Worm (Caenorhabditis elegans): ENCODE measurements around the gene cdh-10.

Gene cdh-10

ce11 chrIV:2390251-2390672, 72.9 kb downstream of the cdh-10 start (continued):
- TF ChIP-seq C17E4.6 (GFP tag; IDR thresholded peaks at IDR 0.05) (no peak), snpc-1.3 (tag; optimal IDR thresholded peaks at IDR 0.05; ENCODE audit: insufficient read depth) (peak; percentile 76), tlf-1 (GFP tag; optimal IDR thresholded peaks at IDR 0.05) (peak; percentile 84), madf-8 (GFP tag; conservative IDR thresholded peaks at IDR 0.05) (no peak), Y67H2A.10 (GFP tag; conservative IDR thresholded peaks at IDR 0.05) (no peak), somi-1 (GFP tag; optimal IDR thresholded peaks at IDR 0.05) (no peak), atf-7 (tag; optimal IDR thresholded peaks at IDR 0.05) (peak; percentile 61), ztf-18 (tag; optimal IDR thresholded peaks at IDR 0.05) (peak; percentile 41), hmg-20 (GFP tag; IDR thresholded peaks at IDR 0.05) (no peak), lag-1 (GFP tag; IDR thresholded peaks at IDR 0.05) (no peak), lin-40 (tag; optimal IDR thresholded peaks at IDR 0.05) (peak; percentile 29), nfya-2 (GFP tag; IDR thresholded peaks at IDR 0.05) (no peak), sptf-2 (GFP tag; optimal IDR thresholded peaks at IDR 0.05) (no peak), dox-1 (GFP tag; IDR thresholded peaks at IDR 0.05) (peak; percentile 61; the same call in 1 of the 2 replicates), ekl-4 (GFP tag; IDR thresholded peaks at IDR 0.05) (peak; percentile 69), ceh-100 (GFP tag; IDR thresholded peaks at IDR 0.05) (no peak), madf-6 (GFP tag; IDR thresholded peaks at IDR 0.05) (peak; percentile 63), egrh-3 (GFP tag; IDR thresholded peaks at IDR 0.05) (no peak), F49E8.2 (tag; optimal IDR thresholded peaks at IDR 0.05; ENCODE audit: insufficient read depth) (peak; percentile 63), xnd-1 (tag; optimal IDR thresholded peaks at IDR 0.05) (no peak), let-607 (tag; optimal IDR thresholded peaks at IDR 0.05) (peak; percentile 64 to 89), snpc-3.4 (tag; optimal IDR thresholded peaks at IDR 0.05) (peak; percentile 47), lin-35 (GFP tag; optimal IDR thresholded peaks at IDR 0.05) (peak in 1 of 3 experiments; percentile 46), lsy-27 (tag; optimal IDR thresholded peaks at IDR 0.05; ENCODE audit: borderline replicate concordance, insufficient read depth) (no peak), let-526 (GFP tag; IDR thresholded peaks at IDR 0.05) (no peak), Y56A3A.18 (GFP tag; IDR thresholded peaks at IDR 0.05) (no peak), sea-2 (GFP tag; IDR thresholded peaks at IDR 0.05) (no peak), unc-130 (GFP tag; optimal IDR thresholded peaks at IDR 0.05) (peak; percentile 51), Y95B8A.8 (GFP tag; IDR thresholded peaks at IDR 0.05) (no peak), F57C9.4 (tag; optimal IDR thresholded peaks at IDR 0.05) (no peak), dpl-1 (GFP tag; optimal IDR thresholded peaks at IDR 0.05) (no peak), madf-3 (GFP tag; IDR thresholded peaks at IDR 0.05) (no peak), Y79H2A.3 (GFP tag; conservative IDR thresholded peaks at IDR 0.05) (no peak; the same call in 1 of the 2 replicates), F37B4.10 (GFP tag; IDR thresholded peaks at IDR 0.05) (no peak), aptf-3 (GFP tag; IDR thresholded peaks at IDR 0.05) (no peak), fkh-3 (tag; optimal IDR thresholded peaks at IDR 0.05) (no peak), bed-1 (GFP tag; IDR thresholded peaks at IDR 0.05) (no peak), pbrm-1 (GFP tag; IDR thresholded peaks at IDR 0.05) (peak; percentile 72), nhr-90 (tag; optimal IDR thresholded peaks at IDR 0.05) (no peak), F33H1.4 (GFP tag; IDR thresholded peaks at IDR 0.05) (peak; percentile 25; the same call in 1 of the 2 replicates), rcor-1 (GFP tag; IDR thresholded peaks at IDR 0.05) (no peak), T07F8.4 (tag; optimal IDR thresholded peaks at IDR 0.05) (no peak), snpc-1.1 (tag; optimal IDR thresholded peaks at IDR 0.05; ENCODE audit: insufficient read depth) (peak; percentile 35), hmg-1.2 (GFP tag; IDR thresholded peaks at IDR 0.05) (peak; percentile 14; the same call in 1 of the 2 replicates), nfyb-1 (GFP tag; IDR thresholded peaks at IDR 0.05) (peak; percentile 64), zfh-2 (GFP tag; conservative IDR thresholded peaks at IDR 0.05) (no peak), F55B11.4 (tag; optimal IDR thresholded peaks at IDR 0.05; ENCODE audit: borderline replicate concordance, insufficient read depth) (no peak), gei-17 (GFP tag; optimal IDR thresholded peaks at IDR 0.05) (no peak)
